Fruit fly (Drosophila melanogaster) whole organism, embryonic: ENCODE measurements around the gene CG8372.

Source experiments
- Asciz ChIP-seq: fragments of 200-800 bp; sonication (Bioruptor generic); optimal IDR thresholded peaks from 2 replicates; lab custom pipeline; 2017; ENCODE audit warnings: missing biosample characterization, mild to moderate bottlenecking, missing genetic modification characterization, missing genetic modification reagents
- Atf6 ChIP-seq: fragments of 200-800 bp; sonication (Bioruptor generic); IDR thresholded peaks from 2 replicates; pipeline ENCODE4 v1.3.6; 2022; ENCODE audit warnings: missing biosample characterization, missing genetic modification characterization
- CG10267 ChIP-seq: fragments of 200-800 bp; sonication (Bioruptor generic); optimal IDR thresholded peaks from 2 replicates; lab custom pipeline; 2018; ENCODE audit warnings: missing biosample characterization, mild to moderate bottlenecking, missing genetic modification characterization, moderate library complexity
- CG13424 ChIP-seq: fragments of 200-800 bp; sonication (Bioruptor generic); optimal IDR thresholded peaks from 2 replicates; lab custom pipeline; 2019; ENCODE audit warnings: missing biosample characterization, mild to moderate bottlenecking, missing genetic modification characterization, moderate library complexity
- CG15269 ChIP-seq: fragments of 200-800 bp; sonication (Bioruptor generic); optimal IDR thresholded peaks from 2 replicates; lab custom pipeline; 2018; ENCODE audit warnings: missing biosample characterization, mild to moderate bottlenecking, missing genetic modification characterization, moderate library complexity
- CG1603 ChIP-seq: fragments of 200-800 bp; sonication (Bioruptor generic); optimal IDR thresholded peaks from 2 replicates; lab custom pipeline; 2019; ENCODE audit warnings: missing biosample characterization, mild to moderate bottlenecking, missing genetic modification characterization, moderate library complexity
- CG16863 ChIP-seq: fragments of 200-800 bp; sonication (Bioruptor generic); optimal IDR thresholded peaks from 3 replicates; lab custom pipeline; 2016; ENCODE audit warnings: missing biosample characterization, missing genetic modification characterization
- CG17328 ChIP-seq: fragments of 200-800 bp; sonication (Bioruptor generic); IDR thresholded peaks from 2 replicates; pipeline ENCODE4 v1.3.6; 2022; ENCODE audit warnings: missing biosample characterization, missing genetic modification characterization
- CG17359 ChIP-seq: fragments of 200-800 bp; sonication (Bioruptor generic); optimal IDR thresholded peaks from 3 replicates; lab custom pipeline; 2018; ENCODE audit warnings: missing biosample characterization, mild to moderate bottlenecking, missing genetic modification characterization, moderate library complexity
- CG18262 ChIP-seq: fragments of 200-800 bp; optimal IDR thresholded peaks from 3 replicates; lab custom pipeline; 2019; ENCODE audit warnings: missing biosample characterization, mild to moderate bottlenecking, missing genetic modification characterization, moderate library complexity
- CG30403 ChIP-seq: fragments of 200-800 bp; sonication (Bioruptor generic); optimal IDR thresholded peaks from 3 replicates; lab custom pipeline; 2016; ENCODE audit warnings: missing biosample characterization, missing genetic modification characterization
- CG3163 ChIP-seq: fragments of 200-800 bp; sonication (Bioruptor generic); optimal IDR thresholded peaks from 3 replicates; lab custom pipeline; 2016; ENCODE audit warnings: missing biosample characterization, missing genetic modification characterization
- CG3726 ChIP-seq: fragments of 200-800 bp; sonication (Bioruptor generic); IDR thresholded peaks from 3 replicates; pipeline ENCODE4, ENCODE4 v1.3.6; 2022; ENCODE audit warnings: missing biosample characterization, missing genetic modification characterization
- CG4328 ChIP-seq: fragments of 200-800 bp; sonication (Bioruptor generic); optimal IDR thresholded peaks from 3 replicates; lab custom pipeline; 2017; ENCODE audit warnings: missing biosample characterization, missing genetic modification reagents, missing genetic modification characterization
- CG5245 ChIP-seq: fragments of 200-800 bp; sonication (Bioruptor generic); optimal IDR thresholded peaks from 3 replicates; lab custom pipeline; 2016; ENCODE audit warnings: missing biosample characterization, missing genetic modification characterization
- CG6654 ChIP-seq: fragments of 200-800 bp; sonication (Bioruptor generic); optimal IDR thresholded peaks from 2 replicates; lab custom pipeline; 2017; ENCODE audit warnings: missing biosample characterization, mild to moderate bottlenecking, missing genetic modification characterization
- CG7928 ChIP-seq: fragments of 200-800 bp; sonication (Bioruptor generic); optimal IDR thresholded peaks from 2 replicates; lab custom pipeline; 2017; ENCODE audit warnings: missing biosample characterization, mild to moderate bottlenecking, missing genetic modification characterization
- CG9727 ChIP-seq: fragments of 200-800 bp; sonication (Bioruptor generic); optimal IDR thresholded peaks from 3 replicates; lab custom pipeline; 2017; ENCODE audit warnings: missing biosample characterization, mild to moderate bottlenecking, missing genetic modification characterization
- CG9817 ChIP-seq: fragments of 200-800 bp; sonication (Bioruptor generic); optimal IDR thresholded peaks from 2 replicates; lab custom pipeline; 2018; ENCODE audit warnings: missing biosample characterization, mild to moderate bottlenecking, missing genetic modification characterization, moderate library complexity
- CHES-1-like ChIP-seq: fragments of 200-800 bp; sonication (Bioruptor generic); optimal IDR thresholded peaks from 2 replicates; lab custom pipeline; 2016; ENCODE audit warnings: missing biosample characterization, missing genetic modification characterization
- Dad ChIP-seq: fragments of 200-800 bp; sonication (Bioruptor generic); optimal IDR thresholded peaks from 3 replicates; lab custom pipeline; 2016; ENCODE audit warnings: missing biosample characterization, missing genetic modification characterization
- Fer1 ChIP-seq: fragments of 200-800 bp; sonication (Bioruptor generic); optimal IDR thresholded peaks from 2 replicates; lab custom pipeline; 2017; ENCODE audit warnings: missing biosample characterization, mild to moderate bottlenecking, missing genetic modification characterization
- Fer3 ChIP-seq: fragments of 200-800 bp; sonication (Bioruptor generic); optimal IDR thresholded peaks from 2 replicates; lab custom pipeline; 2018; ENCODE audit warnings: missing biosample characterization, mild to moderate bottlenecking, missing genetic modification characterization, moderate library complexity
- H15 ChIP-seq: fragments of 200-800 bp; sonication (Bioruptor generic); IDR thresholded peaks from 3 replicates; pipeline ENCODE4 v1.3.6; 2022; ENCODE audit warnings: missing biosample characterization, missing genetic modification characterization
- HHEX ChIP-seq: fragments of 200-800 bp; sonication (Bioruptor generic); optimal IDR thresholded peaks from 3 replicates; lab custom pipeline; 2017; ENCODE audit warnings: missing biosample characterization, mild to moderate bottlenecking, missing genetic modification characterization, missing genetic modification reagents
- HLH3B ChIP-seq: fragments of 200-800 bp; sonication (Bioruptor generic); IDR thresholded peaks from 2 replicates; pipeline ENCODE4 v1.3.6; 2022; ENCODE audit warnings: missing biosample characterization, missing genetic modification characterization
- Hey ChIP-seq: fragments of 200-800 bp; sonication (Bioruptor generic); optimal IDR thresholded peaks from 3 replicates; lab custom pipeline; 2018; ENCODE audit warnings: missing biosample characterization, mild to moderate bottlenecking, missing genetic modification characterization
- Hmr ChIP-seq: fragments of 200-800 bp; sonication (Bioruptor generic); optimal IDR thresholded peaks from 3 replicates; lab custom pipeline; 2017; ENCODE audit warnings: mild to moderate bottlenecking, missing biosample characterization, missing genetic modification reagents, missing genetic modification characterization
- Hr39 ChIP-seq: fragments of >200 bp; optimal IDR thresholded peaks from 2 replicates; lab custom pipeline; 2017
- Hsf ChIP-seq: fragments of 200-800 bp; sonication (Bioruptor generic); optimal IDR thresholded peaks from 3 replicates; lab custom pipeline; 2016; ENCODE audit warnings: missing biosample characterization, missing genetic modification characterization
- Mad ChIP-seq: fragments of 200-800 bp; sonication (Bioruptor generic); optimal IDR thresholded peaks from 2 replicates; lab custom pipeline; 2016; ENCODE audit warnings: missing biosample characterization, missing genetic modification characterization
- Rfx ChIP-seq: fragments of 200-800 bp; sonication (Bioruptor generic); IDR thresholded peaks from 2 replicates; pipeline ENCODE4 v1.3.6; 2022; ENCODE audit warnings: missing biosample characterization, missing genetic modification characterization
- ac ChIP-seq: fragments of 200-800 bp; sonication (Bioruptor generic); optimal IDR thresholded peaks from 3 replicates; lab custom pipeline; 2017; ENCODE audit warnings: missing biosample characterization, mild to moderate bottlenecking, missing genetic modification characterization
- bcd ChIP-seq: fragments of 200-800 bp; sonication (Bioruptor generic); optimal IDR thresholded peaks from 2 replicates; lab custom pipeline; 2017; ENCODE audit warnings: missing biosample characterization, mild to moderate bottlenecking, missing genetic modification characterization
- chn ChIP-seq: fragments of 200-800 bp; sonication (Bioruptor generic); optimal IDR thresholded peaks from 2 replicates; lab custom pipeline; 2016; ENCODE audit warnings: missing biosample characterization, missing genetic modification characterization
- fd102C ChIP-seq: fragments of 200-800 bp; sonication (Bioruptor generic); optimal IDR thresholded peaks from 2 replicates; lab custom pipeline; 2018; ENCODE audit warnings: missing biosample characterization, mild to moderate bottlenecking, missing genetic modification characterization, moderate library complexity
- fd3F ChIP-seq: fragments of 200-800 bp; sonication (Bioruptor generic); optimal IDR thresholded peaks from 2 replicates; lab custom pipeline; 2018; ENCODE audit warnings: missing biosample characterization, mild to moderate bottlenecking, missing genetic modification characterization, moderate library complexity
- fd96Cb ChIP-seq: fragments of 200-800 bp; sonication (Bioruptor generic); optimal IDR thresholded peaks from 2 replicates; lab custom pipeline; 2018; ENCODE audit warnings: missing biosample characterization, mild to moderate bottlenecking, missing genetic modification characterization, moderate library complexity
- gsb-n ChIP-seq: fragments of 200-800 bp; sonication (Bioruptor generic); optimal IDR thresholded peaks from 3 replicates; lab custom pipeline; 2018; ENCODE audit warnings: missing biosample characterization, mild to moderate bottlenecking, missing genetic modification characterization
- ham ChIP-seq: fragments of 200-800 bp; sonication (Bioruptor generic); IDR thresholded peaks from 2 replicates; pipeline ENCODE4 v1.3.6; 2022; ENCODE audit warnings: missing biosample characterization, missing genetic modification characterization
- hth ChIP-seq: fragments of >200 bp; optimal IDR thresholded peaks from 2 replicates; lab custom pipeline; 2017; ENCODE audit warnings: inconsistent platforms
- ken ChIP-seq: fragments of 200-800 bp; sonication (Bioruptor generic); IDR thresholded peaks from 3 replicates; pipeline ENCODE4 v1.3.6; 2022; ENCODE audit warnings: missing biosample characterization, missing genetic modification characterization
- lab ChIP-seq: fragments of 200-800 bp; sonication (Bioruptor generic); optimal IDR thresholded peaks from 3 replicates; lab custom pipeline; 2017; ENCODE audit warnings: missing biosample characterization, missing genetic modification characterization, mild to moderate bottlenecking, moderate library complexity, missing genetic modification reagents
- lbe ChIP-seq: fragments of 200-800 bp; sonication (Bioruptor generic); optimal IDR thresholded peaks from 2 replicates; lab custom pipeline; 2016; ENCODE audit warnings: missing biosample characterization, mild to moderate bottlenecking, missing genetic modification characterization
- lmd ChIP-seq: fragments of 200-800 bp; sonication (Bioruptor generic); IDR thresholded peaks from 2 replicates; pipeline ENCODE4 v1.3.6; 2022; ENCODE audit warnings: missing biosample characterization, missing genetic modification characterization
- pnt ChIP-seq: fragments of 200-800 bp; sonication (Bioruptor generic); optimal IDR thresholded peaks from 3 replicates; lab custom pipeline; 2016; ENCODE audit warnings: missing biosample characterization, missing genetic modification characterization
- sens ChIP-seq: fragments of 200-800 bp; sonication (Bioruptor generic); peaks from one replicate; lab custom pipeline; 2016; ENCODE audit warnings: missing biosample characterization, missing genetic modification characterization
- sob ChIP-seq: fragments of 200-800 bp; sonication (Bioruptor generic); IDR thresholded peaks from 2 replicates; pipeline ENCODE4 v1.3.6; 2022; ENCODE audit warnings: missing biosample characterization, missing genetic modification characterization
- tll ChIP-seq, 2 experiments: fragments of 200-800 bp in 1 of 2; fragments of >200 bp in 1 of 2; sonication (Bioruptor generic) in 1 of 2; optimal IDR thresholded peaks; 2 replicates each; lab custom pipeline; 2017 to 2019; ENCODE audit warnings: missing biosample characterization in 2 of 2, missing genetic modification characterization in 2 of 2, mild to moderate bottlenecking in 1 of 2, moderate library complexity in 1 of 2
- ttk ChIP-seq: fragments of 200-800 bp; sonication (Bioruptor generic); IDR thresholded peaks from 2 replicates; pipeline ENCODE4 v2.1.2; 2022; ENCODE audit warnings: missing biosample characterization, missing genetic modification characterization
- vfl ChIP-seq: fragments of 200-800 bp; sonication (Bioruptor generic); optimal IDR thresholded peaks from 2 replicates; lab custom pipeline; 2016; ENCODE audit warnings: missing biosample characterization, missing genetic modification characterization

The CG8372 gene

DNA sequence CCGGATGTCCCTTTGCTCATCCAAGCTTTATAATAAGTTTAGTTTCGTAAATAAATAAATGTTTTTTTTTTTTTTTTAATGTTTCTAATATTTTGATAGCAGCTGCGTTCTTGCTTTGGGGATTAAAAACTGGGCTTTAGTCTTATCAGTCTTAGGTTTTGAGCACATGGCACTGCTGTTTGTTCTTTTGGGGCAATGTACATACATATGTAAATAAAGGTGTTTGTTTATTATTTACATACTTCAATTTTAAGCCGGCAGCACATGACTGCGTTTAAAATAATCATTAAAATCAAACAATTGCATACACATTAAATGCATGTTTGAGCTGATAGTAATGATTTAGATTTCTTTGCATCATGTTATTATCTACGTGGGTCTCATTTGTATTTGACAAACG is 48.5 kb downstream of the CG8372 start (continued):
- peak; percentile 81 for TF ChIP-seq CG18262 (tag; lab: Kevin White, UChicago)
- TF ChIP-seq CG1603 (tag; lab: Kevin White, UChicago) = peak; percentile 87
- peak; percentile 4 for TF ChIP-seq Dad
- TF ChIP-seq CG3163 (GFP tag; lab: Kevin White, UChicago) = peak; percentile 34
- TF ChIP-seq Hey (tag; lab: Kevin White, UChicago) = peak; percentile 34
- TF ChIP-seq CG16863 = peak; percentile 81
- TF ChIP-seq vfl (GFP tag; lab: Kevin White, UChicago) = peak; percentile 3
- peak; percentile 72 for TF ChIP-seq fd96Cb (tag; lab: Kevin White, UChicago)
- TF ChIP-seq ham = no peak
- peak; percentile 68 for TF ChIP-seq lbe (GFP tag; lab: Kevin White, UChicago)
- no peak for TF ChIP-seq tll (GFP tag; optimal IDR thresholded peaks at IDR 0.05; lab: Kevin White, UChicago)
- TF ChIP-seq HLH3B (GFP tag; lab: Robert Waterston, UW) = peak; percentile 50; the same call in 1 of the 2 replicates
- peak; percentile 92 for TF ChIP-seq CG17359 (tag; lab: Kevin White, UChicago)
- TF ChIP-seq CG30403 (GFP tag; lab: Kevin White, UChicago) = peak; percentile 11
- TF ChIP-seq CG5245 (GFP tag; lab: Kevin White, UChicago) = peak; percentile 66
- peak; percentile 57 for TF ChIP-seq pnt (GFP tag; lab: Kevin White, UChicago)
- peak; percentile 54 for TF ChIP-seq CG10267 (tag; lab: Kevin White, UChicago)
- peak; percentile 53; the same call in 1 of the 2 replicates for TF ChIP-seq Rfx (GFP tag; lab: Robert Waterston, UW)
- peak; percentile 39; the same call in 1 of the 2 replicates for TF ChIP-seq sob
- TF ChIP-seq ken (GFP tag; lab: Robert Waterston, UW) = peak; percentile 57; the same call in 1 of the 3 replicates
- TF ChIP-seq CHES-1-like = peak; percentile 59
- TF ChIP-seq sens (GFP tag; lab: Kevin White, UChicago) = peak; percentile 99
- no peak for TF ChIP-seq Hr39
- peak; percentile 83 for TF ChIP-seq HHEX (GFP tag; lab: Kevin White, UChicago)
- peak; percentile 69 for TF ChIP-seq CG13424
- peak; percentile 91 for TF ChIP-seq CG9727 (GFP tag; lab: Kevin White, UChicago)
- peak; percentile 51 for TF ChIP-seq chn (GFP tag; lab: Kevin White, UChicago)
- TF ChIP-seq lab (GFP tag; lab: Kevin White, UChicago) = peak; percentile 88
- no peak for TF ChIP-seq hth (lab: Kevin White, UChicago)
- TF ChIP-seq gsb-n (tag; lab: Kevin White, UChicago) = peak; percentile 88
- peak; percentile 50; the same call in 1 of the 3 replicates for TF ChIP-seq H15
- TF ChIP-seq CG3726 = 0 out of 3 replicates have a peak, but pooled peaks have one; percentile 31
- TF ChIP-seq CG7928 (GFP tag; lab: Kevin White, UChicago) = no peak
- TF ChIP-seq Mad (GFP tag; lab: Kevin White, UChicago) = peak; percentile 62
- TF ChIP-seq Fer1 (GFP tag; lab: Kevin White, UChicago) = peak; percentile 55
- peak; percentile 78 for TF ChIP-seq Fer3 (tag; lab: Kevin White, UChicago)
- no peak for TF ChIP-seq CG6654
- no peak for TF ChIP-seq ttk (GFP tag; lab: Robert Waterston, UW)
- peak; percentile 66 for TF ChIP-seq fd3F
- peak; percentile 65 for TF ChIP-seq CG15269 (tag; lab: Kevin White, UChicago)
- TF ChIP-seq CG4328 = peak; percentile 50
- TF ChIP-seq CG17328 (GFP tag; lab: Robert Waterston, UW) = peak; percentile 66
- TF ChIP-seq fd102C = peak; percentile 89
- peak; percentile 97 for TF ChIP-seq Asciz (GFP tag; lab: Kevin White, UChicago)
- TF ChIP-seq Atf6 = no peak
- no peak for TF ChIP-seq lmd
- peak; percentile 75 for TF ChIP-seq bcd
- TF ChIP-seq ac = peak; percentile 85
- TF ChIP-seq Hsf (GFP tag; lab: Kevin White, UChicago) = peak; percentile 45
- peak; percentile 34 for TF ChIP-seq CG9817 (tag; lab: Kevin White, UChicago)
- TF ChIP-seq Hmr (GFP tag; lab: Kevin White, UChicago) = peak; percentile 81
